Worm (Caenorhabditis elegans) whole organism, late embryonic: ENCODE results near the gene twk-14.

ENCODE experiments used
- T23F11.4 ChIP-seq: fragments of 200-800 bp; sonication (Bioruptor generic); optimal IDR thresholded peaks from 2 replicates; lab custom pipeline; 2018; ENCODE audit warnings: mild to moderate bottlenecking, missing genetic modification characterization, missing compliant biosample characterization
- ama-1 ChIP-seq: fragments of 150-350 bp; optimal IDR thresholded peaks from 2 replicates; lab custom pipeline; 2014
- ceh-22 ChIP-seq: sonication (generic microtip); optimal IDR thresholded peaks from 2 replicates; lab custom pipeline; 2017; ENCODE audit warnings: missing biosample characterization, missing genetic modification characterization
- dmd-4 ChIP-seq: sonication (generic microtip); optimal IDR thresholded peaks from 2 replicates; lab custom pipeline; 2016; ENCODE audit warnings: borderline replicate concordance, missing genetic modification characterization, missing compliant biosample characterization
- dve-1 ChIP-seq: sonication (generic microtip); optimal IDR thresholded peaks from 2 replicates; lab custom pipeline; 2017; ENCODE audit warnings: antibody characterized with exemption, mild to moderate bottlenecking, missing genetic modification characterization, missing compliant biosample characterization
- eyg-1 ChIP-seq: sonication (generic microtip); optimal IDR thresholded peaks from 2 replicates; lab custom pipeline; 2016; ENCODE audit warnings: missing genotype, missing genetic modification characterization, missing compliant biosample characterization
- nfya-1 ChIP-seq: sonication (generic microtip); optimal IDR thresholded peaks from 2 replicates; lab custom pipeline; 2017; ENCODE audit warnings: missing genetic modification characterization, mild to moderate bottlenecking, missing compliant biosample characterization, antibody characterized with exemption, moderate library complexity
- odd-2 ChIP-seq: sonication (generic microtip); optimal IDR thresholded peaks from 2 replicates; lab custom pipeline; 2017; ENCODE audit warnings: antibody characterized with exemption, mild to moderate bottlenecking, missing genetic modification characterization, missing compliant biosample characterization
- pha-4 ChIP-seq: fragments of 150-350 bp; optimal IDR thresholded peaks from 2 replicates; lab custom pipeline; 2018; ENCODE audit warnings: missing biosample characterization, missing genetic modification reagents, missing genetic modification characterization
- tbx-2 ChIP-seq: sonication (generic microtip); optimal IDR thresholded peaks from 2 replicates; lab custom pipeline; 2016; ENCODE audit warnings: missing genetic modification characterization, missing compliant biosample characterization
- ttx-3 ChIP-seq: sonication (generic microtip); optimal IDR thresholded peaks from 2 replicates; lab custom pipeline; 2016; ENCODE audit warnings: missing genetic modification reagents, missing genetic modification characterization, missing compliant biosample characterization

DNA sequence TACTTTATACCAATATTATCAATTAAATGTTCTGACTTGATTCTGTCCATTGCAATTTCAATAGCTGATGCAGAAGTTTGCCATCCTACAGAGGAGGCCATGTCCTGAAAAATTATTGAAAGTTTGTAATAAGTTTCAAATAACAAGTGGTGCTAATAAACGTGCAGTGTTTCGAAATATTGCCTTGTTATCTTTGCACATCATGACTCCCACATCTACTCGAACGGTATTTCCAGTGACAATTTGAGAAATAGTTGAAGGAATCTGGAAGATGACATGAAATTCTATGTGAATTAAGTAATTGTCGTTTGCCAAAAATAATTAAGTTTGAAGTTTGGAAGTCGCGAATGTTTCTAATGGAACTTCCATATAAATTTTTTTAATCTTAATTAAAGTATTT is 26.1 kb downstream of the twk-14 start, which contains the start of gene gcy-13:
- no peak for TF ChIP-seq odd-2 (tag; lab: Kevin White, UChicago)
- TF ChIP-seq ama-1 = no peak
- TF ChIP-seq pha-4 = no peak
- no peak for TF ChIP-seq nfya-1 (tag; lab: Kevin White, UChicago)
- no peak for TF ChIP-seq tbx-2 (tag; lab: Kevin White, UChicago)
- TF ChIP-seq dmd-4 (tag; lab: Kevin White, UChicago) = no peak
- TF ChIP-seq dve-1 = no peak
- TF ChIP-seq T23F11.4 (GFP tag; lab: Kevin White, UChicago) = no peak
- no peak for TF ChIP-seq eyg-1 (tag; lab: Kevin White, UChicago)
- no peak for TF ChIP-seq ttx-3
- no peak for TF ChIP-seq ceh-22 (tag; lab: Kevin White, UChicago)
